Worm (Caenorhabditis elegans) whole organism, mixed stage, embryonic: ENCODE data around the gene R07B7.10.

Experiments
- M03D4.4 ChIP-seq: sonication (generic microtip); optimal IDR thresholded peaks from 2 replicates; lab custom pipeline; 2017; ENCODE audit warnings: mild to moderate bottlenecking, missing genetic modification characterization, missing compliant biosample characterization
- bed-3 ChIP-seq: fragments of 200-800 bp; sonication (Bioruptor generic); optimal IDR thresholded peaks from 3 replicates; lab custom pipeline; 2018; ENCODE audit warnings: mild to moderate bottlenecking, missing genetic modification characterization, moderate library complexity, missing compliant biosample characterization
- blmp-1 ChIP-seq: fragments of 150-350 bp; optimal IDR thresholded peaks from 2 replicates; lab custom pipeline; 2014; ENCODE audit warnings: missing biosample characterization, missing genetic modification characterization
- ceh-39 ChIP-seq: fragments of 150-350 bp; optimal IDR thresholded peaks from 2 replicates; lab custom pipeline; 2014; ENCODE audit warnings: missing biosample characterization, missing genetic modification characterization
- ceh-43 ChIP-seq: fragments of 200-800 bp; sonication (Bioruptor generic); optimal IDR thresholded peaks from 2 replicates; lab custom pipeline; 2018; ENCODE audit warnings: mild to moderate bottlenecking, missing genetic modification characterization, moderate library complexity, missing compliant biosample characterization
- ceh-83 ChIP-seq: fragments of 200-800 bp; sonication (Bioruptor generic); optimal IDR thresholded peaks from 2 replicates; lab custom pipeline; 2018; ENCODE audit warnings: mild to moderate bottlenecking, missing genetic modification characterization, missing compliant biosample characterization
- ces-1 ChIP-seq: fragments of 150-350 bp; optimal IDR thresholded peaks from 2 replicates; lab custom pipeline; 2014; ENCODE audit warnings: missing biosample characterization, missing genetic modification reagents, missing genetic modification characterization
- cnd-1 ChIP-seq: fragments of 200-800 bp; sonication (Bioruptor generic); optimal IDR thresholded peaks from 2 replicates; lab custom pipeline; 2018; ENCODE audit warnings: mild to moderate bottlenecking, missing genetic modification characterization, missing compliant biosample characterization
- drap-1 ChIP-seq: fragments of 200-800 bp; sonication (Bioruptor generic); optimal IDR thresholded peaks from 3 replicates; lab custom pipeline; 2018; ENCODE audit warnings: mild to moderate bottlenecking, missing genetic modification characterization, missing compliant biosample characterization
- elt-3 ChIP-seq: fragments of 150-350 bp; optimal IDR thresholded peaks from 2 replicates; lab custom pipeline; 2014; ENCODE audit warnings: missing biosample characterization, missing genetic modification characterization
- flh-1 ChIP-seq: fragments of 200-800 bp; sonication (Bioruptor generic); optimal IDR thresholded peaks from 2 replicates; lab custom pipeline; 2018; ENCODE audit warnings: mild to moderate bottlenecking, missing genetic modification characterization, moderate library complexity, missing compliant biosample characterization
- ham-2 ChIP-seq: fragments of 200-800 bp; sonication (Bioruptor generic); optimal IDR thresholded peaks from 2 replicates; lab custom pipeline; 2018; ENCODE audit warnings: mild to moderate bottlenecking, missing genetic modification characterization, missing compliant biosample characterization
- hlh-1 ChIP-seq: fragments of 150-350 bp; optimal IDR thresholded peaks from 2 replicates; lab custom pipeline; 2014; ENCODE audit warnings: missing biosample characterization, missing genetic modification reagents, missing genetic modification characterization
- lin-13 ChIP-seq: fragments of 150-350 bp; optimal IDR thresholded peaks from 2 replicates; lab custom pipeline; 2014; ENCODE audit warnings: missing biosample characterization, missing genetic modification characterization
- lin-32 ChIP-seq: fragments of 200-800 bp; sonication (Bioruptor generic); optimal IDR thresholded peaks from 2 replicates; lab custom pipeline; 2018; ENCODE audit warnings: mild to moderate bottlenecking, missing genetic modification characterization, missing compliant biosample characterization
- lsy-2 ChIP-seq: fragments of 150-350 bp; optimal IDR thresholded peaks from 2 replicates; lab custom pipeline; 2014; ENCODE audit warnings: missing biosample characterization, missing genetic modification characterization
- mab-5 ChIP-seq: fragments of 150-350 bp; optimal IDR thresholded peaks from 2 replicates; lab custom pipeline; 2014; ENCODE audit warnings: missing biosample characterization, missing genetic modification characterization
- mls-2 ChIP-seq: sonication (generic microtip); optimal IDR thresholded peaks from 2 replicates; lab custom pipeline; 2016; ENCODE audit warnings: mild to moderate bottlenecking, missing genetic modification characterization, moderate library complexity, missing compliant biosample characterization
- nhr-12 ChIP-seq: fragments of 150-350 bp; optimal IDR thresholded peaks from 2 replicates; lab custom pipeline; 2014; ENCODE audit warnings: missing biosample characterization, missing genetic modification characterization
- nhr-2 ChIP-seq: fragments of 150-350 bp; optimal IDR thresholded peaks from 2 replicates; lab custom pipeline; 2014; ENCODE audit warnings: missing biosample characterization, missing genetic modification characterization
- nhr-28 ChIP-seq: fragments of 150-350 bp; optimal IDR thresholded peaks from 2 replicates; lab custom pipeline; 2014; ENCODE audit warnings: missing biosample characterization, missing genetic modification characterization
- nhr-76 ChIP-seq: sonication (generic microtip); optimal IDR thresholded peaks from 2 replicates; lab custom pipeline; 2017; ENCODE audit warnings: missing biosample characterization, missing genetic modification characterization
- pha-4 ChIP-seq: fragments of 150-350 bp; optimal IDR thresholded peaks from 2 replicates; lab custom pipeline; 2018; ENCODE audit warnings: missing biosample characterization, missing genetic modification reagents, missing genetic modification characterization
- sptf-1 ChIP-seq: sonication (generic microtip); optimal IDR thresholded peaks from 2 replicates; lab custom pipeline; 2017; ENCODE audit warnings: mild to moderate bottlenecking, missing genetic modification characterization, moderate library complexity, missing compliant biosample characterization
- tbx-8 ChIP-seq: fragments of 200-800 bp; sonication (Bioruptor generic); optimal IDR thresholded peaks from 2 replicates; lab custom pipeline; 2018; ENCODE audit warnings: mild to moderate bottlenecking, missing genetic modification characterization, moderate library complexity, missing compliant biosample characterization
- unc-120 ChIP-seq: sonication (generic microtip); optimal IDR thresholded peaks from 2 replicates; lab custom pipeline; 2017; ENCODE audit warnings: missing genetic modification characterization, missing compliant biosample characterization; ENCODE audit not compliant: poor library complexity, severe bottlenecking
- unc-39 ChIP-seq: fragments of 150-350 bp; optimal IDR thresholded peaks from 2 replicates; lab custom pipeline; 2014; ENCODE audit warnings: missing biosample characterization, missing genetic modification characterization
- unc-62 ChIP-seq: fragments of 150-350 bp; optimal IDR thresholded peaks from 2 replicates; lab custom pipeline; 2014; ENCODE audit warnings: missing biosample characterization, missing genetic modification reagents, missing genetic modification characterization
- zip-8 ChIP-seq: fragments of 150-350 bp; optimal IDR thresholded peaks from 2 replicates; lab custom pipeline; 2014; ENCODE audit warnings: missing biosample characterization, missing genetic modification characterization

R07B7.10 gene

DNA sequence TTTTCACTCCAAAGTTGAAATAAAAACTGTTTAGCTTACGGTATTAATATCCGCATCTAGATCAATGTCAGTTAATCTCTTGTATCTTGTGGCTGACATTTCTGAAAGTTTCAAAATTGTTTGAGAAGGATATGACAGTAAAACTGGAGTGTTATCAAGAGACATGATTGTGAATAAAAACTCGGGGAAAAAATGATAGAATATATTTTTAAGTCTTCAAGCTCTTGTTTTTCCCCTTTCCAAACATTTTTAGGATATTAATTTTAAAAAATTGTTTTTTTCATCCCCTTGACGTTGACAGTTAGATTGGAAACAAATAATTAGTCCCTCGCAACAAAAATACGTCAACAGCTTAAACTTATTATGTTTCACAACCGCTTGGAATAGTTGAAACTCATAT lies 8.1 kb upstream of the R07B7.10 start, which contains the start of gene R07B7.6:
Gene R07B7.6, minus strand, starts transcription at position 101 of the 400 bp plus-strand sequence.
- TF ChIP-seq zip-8 (tag; lab: Kevin White, UChicago) (no peak), cnd-1 (tag; lab: Kevin White, UChicago) (no peak), mab-5 (no peak), ham-2 (GFP tag; lab: Kevin White, UChicago) (no peak), nhr-12 (no peak), ces-1 (GFP tag; lab: Kevin White, UChicago) (no peak), blmp-1 (tag; lab: Kevin White, UChicago) (no peak), lin-13 (tag; lab: Kevin White, UChicago) (no peak), drap-1 (GFP tag; lab: Kevin White, UChicago) (no peak), elt-3 (tag; lab: Kevin White, UChicago) (no peak), nhr-76 (tag; lab: Kevin White, UChicago) (no peak), unc-62 (GFP tag; lab: Kevin White, UChicago) (no peak), nhr-28 (tag; lab: Kevin White, UChicago) (no peak), ceh-39 (tag; lab: Kevin White, UChicago) (no peak)
- TF ChIP-seq, all 35 proteins: peak for 0

DNA sequence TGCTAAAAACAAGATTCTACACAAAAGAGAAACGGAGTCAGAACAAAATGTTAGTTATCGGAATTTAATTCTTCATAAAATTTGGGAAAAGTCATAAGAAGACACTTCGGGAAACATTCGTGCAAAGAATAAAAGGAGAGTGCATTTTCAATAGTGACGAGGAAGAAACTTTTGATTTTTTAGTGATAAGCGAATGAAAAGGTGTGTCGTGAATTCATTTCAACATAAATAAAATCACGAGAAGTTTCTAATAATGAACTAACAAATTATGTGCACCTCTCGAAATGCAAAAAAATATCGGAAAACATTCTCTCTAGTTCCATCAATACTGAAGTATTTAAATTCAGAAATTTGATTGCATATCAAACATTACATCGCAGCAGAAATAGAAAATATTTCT lies 7.0 kb upstream of the R07B7.10 start:
- TF ChIP-seq ceh-83 (no peak), M03D4.4 (tag; lab: Kevin White, UChicago) (no peak), elt-3 (tag; lab: Kevin White, UChicago) (no peak), flh-1 (GFP tag; lab: Kevin White, UChicago) (no peak)

DNA sequence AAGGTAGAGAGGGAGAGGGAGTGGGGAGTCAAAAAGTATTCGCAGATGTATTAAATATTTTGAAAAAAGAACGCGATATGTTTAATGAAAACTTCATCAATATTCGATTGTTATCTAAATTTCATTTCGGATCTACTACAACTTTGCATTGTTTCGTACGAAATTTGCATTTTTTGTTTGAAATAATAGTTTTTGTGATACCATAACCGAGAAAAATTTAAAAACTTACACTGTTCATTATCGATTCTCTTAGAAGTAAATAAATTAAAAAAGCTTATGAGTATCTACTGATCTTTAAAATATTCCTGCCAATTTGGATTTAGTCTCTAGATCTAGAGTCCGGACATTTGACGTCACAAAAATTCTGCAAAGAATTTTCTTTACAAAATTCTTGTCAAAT lies 2.7 kb upstream of the R07B7.10 start, which contains the start of gene R07B7.9:
Gene R07B7.9, minus strand, starts transcription at position 101 of the 400 bp plus-strand sequence.
- TF ChIP-seq flh-1 (GFP tag; lab: Kevin White, UChicago) (no peak), tbx-8 (GFP tag; lab: Kevin White, UChicago) (no peak), nhr-76 (tag; lab: Kevin White, UChicago) (no peak)

DNA sequence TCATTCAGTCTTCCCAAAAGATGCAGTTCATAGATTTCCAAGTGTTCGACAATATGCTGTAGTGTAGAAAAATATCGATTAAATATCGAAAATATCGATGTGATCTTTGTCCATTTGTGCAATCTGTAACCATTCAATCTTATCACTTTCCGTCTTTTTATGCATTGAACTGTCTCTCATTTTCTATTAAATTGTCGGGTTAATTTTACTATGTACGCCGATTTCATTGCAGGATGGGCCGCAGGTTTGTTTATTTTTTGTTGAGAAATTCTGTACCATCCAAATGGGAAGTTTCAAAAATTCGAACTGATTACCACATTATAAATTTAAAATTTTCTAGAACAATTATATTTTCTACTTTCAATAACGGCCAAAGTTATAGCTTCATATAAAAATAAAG lies 1.2 kb downstream of the R07B7.10 start, which contains the start of gene R07B7.8:
Gene R07B7.8, minus strand, starts transcription at position 101 of the 400 bp plus-strand sequence.
- TF ChIP-seq sptf-1 (tag; lab: Kevin White, UChicago) (no peak), elt-3 (tag; lab: Kevin White, UChicago) (no peak), cnd-1 (tag; lab: Kevin White, UChicago) (no peak), ceh-83 (no peak), blmp-1 (tag; lab: Kevin White, UChicago) (no peak), ces-1 (GFP tag; lab: Kevin White, UChicago) (no peak), unc-62 (GFP tag; lab: Kevin White, UChicago) (no peak), mls-2 (tag; lab: Kevin White, UChicago) (no peak), lsy-2 (tag; lab: Kevin White, UChicago) (no peak), unc-120 (tag; lab: Kevin White, UChicago) (no peak), pha-4 (tag; lab: Kevin White, UChicago) (no peak), unc-39 (tag; lab: Kevin White, UChicago) (no peak), lin-32 (GFP tag; lab: Kevin White, UChicago) (no peak)

DNA sequence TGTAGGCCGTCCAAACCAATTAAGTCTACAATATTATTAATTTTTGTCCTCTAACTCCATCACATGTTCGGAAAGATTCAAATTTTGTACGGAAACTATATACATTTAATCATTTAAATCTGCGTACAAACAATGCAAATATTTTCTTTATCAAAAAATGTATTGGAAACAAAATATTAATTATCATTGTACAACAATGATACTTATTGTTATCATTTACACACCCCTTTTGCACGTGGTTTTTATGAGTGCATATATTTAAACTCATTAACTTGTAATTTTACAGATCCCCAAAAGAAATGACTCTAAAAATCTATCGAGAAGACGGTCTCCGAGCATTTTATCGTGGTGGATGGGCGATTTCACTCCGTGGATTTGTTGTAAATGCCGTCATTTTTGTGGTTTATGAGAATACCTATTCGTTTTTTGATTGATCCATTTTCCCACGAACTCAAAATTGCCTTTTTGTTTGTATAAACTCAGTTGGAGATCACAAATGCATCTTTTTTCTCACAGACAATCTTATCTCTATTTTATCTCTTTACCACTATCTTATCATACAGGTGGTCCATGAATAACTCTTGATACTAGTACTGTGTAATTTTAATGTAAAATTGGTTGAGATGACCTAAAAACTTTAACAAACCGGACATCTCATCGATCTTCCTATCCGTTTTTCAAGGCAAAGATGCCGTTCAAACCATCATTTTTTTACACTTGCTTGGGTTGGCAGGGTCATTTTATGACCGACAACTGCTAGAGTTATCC lies 3.0 kb downstream of the R07B7.10 start:
- peak; percentile 67 for TF ChIP-seq hlh-1 (tag; lab: Kevin White, UChicago)
- no peak for TF ChIP-seq zip-8 (tag; lab: Kevin White, UChicago)
- TF ChIP-seq ham-2 (GFP tag; lab: Kevin White, UChicago), result no peak
- no peak for TF ChIP-seq mls-2 (tag; lab: Kevin White, UChicago)

DNA sequence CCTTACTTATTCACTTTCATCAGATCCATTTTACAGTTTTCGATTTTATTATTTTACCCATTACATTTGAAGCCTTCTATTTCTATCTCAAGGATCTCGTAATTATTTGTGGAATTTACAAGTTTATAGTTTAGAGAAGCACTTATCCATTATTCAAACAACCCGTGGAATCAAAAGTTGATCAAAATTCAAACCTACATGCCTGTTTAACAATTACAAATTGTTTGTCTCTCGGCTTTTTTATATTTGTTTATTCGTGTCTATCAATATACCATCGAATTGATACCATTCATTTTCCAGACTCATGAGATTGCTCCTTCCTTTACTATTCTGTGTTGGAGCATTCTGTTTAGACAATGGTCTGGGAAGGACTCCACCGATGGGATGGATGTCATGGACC lies 3.9 kb downstream of the R07B7.10 start, which contains the start of gene gana-1:
Gene gana-1, plus strand, starts transcription at position 301 of the 400 bp plus-strand sequence.
- no peak for TF ChIP-seq bed-3 (GFP tag; lab: Kevin White, UChicago)
- TF ChIP-seq lin-32 (GFP tag; lab: Kevin White, UChicago), result no peak
- TF ChIP-seq nhr-2 (tag; lab: Kevin White, UChicago), result no peak
- no peak for TF ChIP-seq blmp-1 (tag; lab: Kevin White, UChicago)
- TF ChIP-seq elt-3 (tag; lab: Kevin White, UChicago), result no peak
- TF ChIP-seq ceh-43 (GFP tag; lab: Kevin White, UChicago), result no peak
- TF ChIP-seq lsy-2 (tag; lab: Kevin White, UChicago), result no peak
